Fruit fly (Drosophila melanogaster) whole organism, embryonic: ENCODE measurements around the gene RpL24.

ENCODE experiments used
- Ada2b ChIP-seq: fragments of 200-800 bp; sonication (Bioruptor generic); IDR thresholded peaks from 2 replicates; pipeline ENCODE4 v1.3.6; 2022; ENCODE audit warnings: missing biosample characterization, missing genetic modification characterization
- Awh ChIP-seq: fragments of 200-800 bp; sonication (Bioruptor generic); IDR thresholded peaks from 2 replicates; pipeline ENCODE4, ENCODE4 v1.3.6; 2022; ENCODE audit warnings: missing biosample characterization, missing genetic modification characterization
- Bgb ChIP-seq: fragments of 200-800 bp; sonication (Bioruptor generic); IDR thresholded peaks from 2 replicates; pipeline ENCODE4 v1.3.6; 2022; ENCODE audit warnings: missing biosample characterization, missing genetic modification characterization; ENCODE audit not compliant: partially characterized antibody
- CG10147 ChIP-seq: fragments of 200-800 bp; sonication (Bioruptor generic); optimal IDR thresholded peaks from 2 replicates; lab custom pipeline; 2019; ENCODE audit warnings: missing biosample characterization, mild to moderate bottlenecking, missing genetic modification characterization, moderate library complexity
- CG11456 ChIP-seq: fragments of 200-800 bp; sonication (Bioruptor generic); IDR thresholded peaks from 3 replicates; pipeline ENCODE4 v1.3.6; 2022; ENCODE audit warnings: missing biosample characterization, missing genetic modification characterization
- CG11695 ChIP-seq: fragments of 200-800 bp; sonication (Bioruptor generic); IDR thresholded peaks from 3 replicates; pipeline ENCODE4 v1.3.6; 2022; ENCODE audit warnings: missing biosample characterization, missing genetic modification characterization
- CG14710 ChIP-seq: fragments of 200-800 bp; sonication (Bioruptor generic); optimal IDR thresholded peaks from 3 replicates; lab custom pipeline; 2019; ENCODE audit warnings: missing biosample characterization, mild to moderate bottlenecking, missing genetic modification characterization, moderate library complexity
- CG14965 ChIP-seq: fragments of 200-800 bp; sonication (Bioruptor generic); optimal IDR thresholded peaks from 2 replicates; lab custom pipeline; 2016; ENCODE audit warnings: missing biosample characterization, missing genetic modification characterization, borderline replicate concordance
- CG1602 ChIP-seq: fragments of 200-800 bp; sonication (Bioruptor generic); optimal IDR thresholded peaks from 3 replicates; lab custom pipeline; 2016; ENCODE audit warnings: missing biosample characterization, missing genetic modification characterization
- CG17186 ChIP-seq: fragments of 200-800 bp; sonication (Bioruptor generic); optimal IDR thresholded peaks from 3 replicates; lab custom pipeline; 2017; ENCODE audit warnings: missing biosample characterization, missing genetic modification reagents, missing genetic modification characterization
- CG17361 ChIP-seq: fragments of 200-800 bp; sonication (Bioruptor generic); IDR thresholded peaks from 3 replicates; pipeline ENCODE4 v1.3.6; 2022; ENCODE audit warnings: missing biosample characterization, missing genetic modification characterization
- CG18599 ChIP-seq: fragments of 200-800 bp; sonication (Bioruptor generic); optimal IDR thresholded peaks from 3 replicates; lab custom pipeline; 2017; ENCODE audit warnings: missing biosample characterization, missing genetic modification characterization, mild to moderate bottlenecking, moderate library complexity, missing genetic modification reagents
- CG32767 ChIP-seq: fragments of 200-800 bp; sonication (Bioruptor generic); IDR thresholded peaks from 2 replicates; pipeline ENCODE4 v1.3.6; 2022; ENCODE audit warnings: missing biosample characterization, missing genetic modification characterization
- CG3407 ChIP-seq: fragments of 200-800 bp; sonication (Bioruptor generic); optimal IDR thresholded peaks from 2 replicates; lab custom pipeline; 2018; ENCODE audit warnings: missing biosample characterization, mild to moderate bottlenecking, missing genetic modification characterization
- CG34376 ChIP-seq: fragments of 200-800 bp; sonication (Bioruptor generic); optimal IDR thresholded peaks from 2 replicates; lab custom pipeline; 2018; ENCODE audit warnings: missing biosample characterization, mild to moderate bottlenecking, missing genetic modification characterization
- CG6272 ChIP-seq: fragments of 200-800 bp; sonication (Bioruptor generic); IDR thresholded peaks from 2 replicates; pipeline ENCODE4 v1.3.6; 2022; ENCODE audit warnings: missing biosample characterization, missing genetic modification characterization
- CG7839 ChIP-seq: fragments of 200-800 bp; sonication (Bioruptor generic); optimal IDR thresholded peaks from 3 replicates; lab custom pipeline; 2018; ENCODE audit warnings: missing biosample characterization, mild to moderate bottlenecking, missing genetic modification characterization, moderate library complexity
- CG8359 ChIP-seq: fragments of 200-800 bp; sonication (Bioruptor generic); optimal IDR thresholded peaks from 2 replicates; lab custom pipeline; 2017; ENCODE audit warnings: missing biosample characterization, mild to moderate bottlenecking, missing genetic modification characterization, borderline replicate concordance
- CG8765 ChIP-seq: fragments of 200-800 bp; sonication (Bioruptor generic); IDR thresholded peaks from 2 replicates; pipeline ENCODE4 v1.3.6; 2022; ENCODE audit warnings: missing biosample characterization, missing genetic modification characterization
- CG9727 ChIP-seq: fragments of 200-800 bp; sonication (Bioruptor generic); optimal IDR thresholded peaks from 3 replicates; lab custom pipeline; 2017; ENCODE audit warnings: missing biosample characterization, mild to moderate bottlenecking, missing genetic modification characterization
- CG9932 ChIP-seq: fragments of 200-800 bp; sonication (Bioruptor generic); IDR thresholded peaks from 2 replicates; pipeline ENCODE4 v1.3.6; 2022; ENCODE audit warnings: missing biosample characterization, missing genetic modification characterization
- E2f1 ChIP-seq: fragments of 200-800 bp; sonication (Bioruptor generic); IDR thresholded peaks from 2 replicates; pipeline ENCODE4 v1.3.6; 2022; ENCODE audit warnings: missing biosample characterization, missing genetic modification characterization
- ERR ChIP-seq: fragments of 200-800 bp; sonication (Bioruptor generic); optimal IDR thresholded peaks from 2 replicates; lab custom pipeline; 2016; ENCODE audit warnings: missing biosample characterization, missing genetic modification characterization
- HLHmδ ChIP-seq: fragments of 200-800 bp; sonication (Bioruptor generic); optimal IDR thresholded peaks from 2 replicates; lab custom pipeline; 2018; ENCODE audit warnings: missing biosample characterization, mild to moderate bottlenecking, missing genetic modification characterization, moderate library complexity
- Hey ChIP-seq: fragments of 200-800 bp; sonication (Bioruptor generic); optimal IDR thresholded peaks from 3 replicates; lab custom pipeline; 2018; ENCODE audit warnings: missing biosample characterization, mild to moderate bottlenecking, missing genetic modification characterization
- NFAT ChIP-seq: fragments of 200-800 bp; sonication (Bioruptor generic); IDR thresholded peaks from 2 replicates; pipeline ENCODE4 v1.3.6; 2022; ENCODE audit warnings: missing biosample characterization, missing genetic modification characterization
- Rfx ChIP-seq: fragments of 200-800 bp; sonication (Bioruptor generic); IDR thresholded peaks from 2 replicates; pipeline ENCODE4 v1.3.6; 2022; ENCODE audit warnings: missing biosample characterization, missing genetic modification characterization
- Rx ChIP-seq: fragments of 200-800 bp; sonication (Bioruptor generic); IDR thresholded peaks from 2 replicates; pipeline ENCODE4 v1.3.6; 2022; ENCODE audit warnings: missing biosample characterization, missing genetic modification characterization
- Sox100B ChIP-seq: fragments of 200-800 bp; sonication (Bioruptor generic); optimal IDR thresholded peaks from 3 replicates; lab custom pipeline; 2018; ENCODE audit warnings: missing biosample characterization, mild to moderate bottlenecking, missing genetic modification characterization
- ash1 ChIP-seq: fragments of 200-800 bp; sonication (Bioruptor generic); optimal IDR thresholded peaks from 2 replicates; lab custom pipeline; 2018; ENCODE audit warnings: missing biosample characterization, mild to moderate bottlenecking, missing genetic modification characterization
- cad ChIP-seq: fragments of >200 bp; optimal IDR thresholded peaks from 2 replicates; lab custom pipeline; 2017; ENCODE audit warnings: missing biosample characterization, missing genetic modification characterization
- ci ChIP-seq: fragments of 200-800 bp; sonication (Bioruptor generic); IDR thresholded peaks from 3 replicates; pipeline ENCODE4 v1.3.6; 2022; ENCODE audit warnings: missing biosample characterization, missing genetic modification characterization
- cwo ChIP-seq: fragments of 200-800 bp; sonication (Bioruptor generic); optimal IDR thresholded peaks from 3 replicates; lab custom pipeline; 2017; ENCODE audit warnings: missing biosample characterization, missing genetic modification characterization, mild to moderate bottlenecking, moderate library complexity, missing genetic modification reagents
- dati ChIP-seq: fragments of 200-800 bp; sonication (Bioruptor generic); IDR thresholded peaks from 2 replicates; pipeline ENCODE4 v1.3.6; 2022; ENCODE audit warnings: missing biosample characterization, missing genetic modification characterization
- gcm ChIP-seq: fragments of 200-800 bp; sonication (Bioruptor generic); optimal IDR thresholded peaks from 2 replicates; lab custom pipeline; 2019; ENCODE audit warnings: missing biosample characterization, mild to moderate bottlenecking, missing genetic modification characterization, moderate library complexity
- gsb ChIP-seq: fragments of 200-800 bp; sonication (Bioruptor generic); IDR thresholded peaks from 2 replicates; pipeline ENCODE4 v1.3.6; 2022; ENCODE audit warnings: missing biosample characterization, missing genetic modification characterization
- h ChIP-seq: fragments of >200 bp; optimal IDR thresholded peaks from 2 replicates; lab custom pipeline; 2017
- hbn ChIP-seq: fragments of 200-800 bp; sonication (Bioruptor generic); IDR thresholded peaks from 2 replicates; pipeline ENCODE4 v1.3.6; 2022; ENCODE audit warnings: missing biosample characterization, missing genetic modification characterization; ENCODE audit not compliant: partially characterized antibody
- hkb ChIP-seq, 2 experiments: fragments of 200-800 bp in 1 of 2; fragments of >200 bp in 1 of 2; sonication (Bioruptor generic) in 1 of 2; IDR thresholded peaks in 1 of 2; optimal IDR thresholded peaks in 1 of 2; 2 replicates each; pipeline versions ENCODE4 v1.3.6 to Lab custom; 2017 to 2022; ENCODE audit warnings: missing biosample characterization in 1 of 2, missing genetic modification characterization in 1 of 2
- hth ChIP-seq: fragments of >200 bp; optimal IDR thresholded peaks from 2 replicates; lab custom pipeline; 2017; ENCODE audit warnings: inconsistent platforms
- insv ChIP-seq, 2 experiments: fragments of 200-800 bp; sonication (Bioruptor generic); optimal IDR thresholded peaks; 3 replicates each; lab custom pipeline; 2016 to 2018; ENCODE audit warnings: missing biosample characterization in 2 of 2, missing genetic modification characterization in 2 of 2
- klu ChIP-seq: fragments of 200-800 bp; sonication (Bioruptor generic); IDR thresholded peaks from 2 replicates; pipeline ENCODE4 v1.3.6; 2022; ENCODE audit warnings: missing biosample characterization, missing genetic modification characterization
- knrl ChIP-seq: fragments of 200-800 bp; sonication (Bioruptor generic); IDR thresholded peaks from 3 replicates; pipeline ENCODE4 v1.3.6; 2022; ENCODE audit warnings: missing biosample characterization, missing genetic modification characterization; ENCODE audit not compliant: partially characterized antibody
- p53 ChIP-seq: fragments of 200-800 bp; sonication (Bioruptor generic); optimal IDR thresholded peaks from 2 replicates; lab custom pipeline; 2016; ENCODE audit warnings: missing biosample characterization, missing genetic modification characterization
- pb ChIP-seq: fragments of 200-800 bp; sonication (Bioruptor generic); optimal IDR thresholded peaks from 3 replicates; lab custom pipeline; 2016; ENCODE audit warnings: missing biosample characterization, missing genetic modification characterization
- pzg ChIP-seq: fragments of 200-800 bp; sonication (Bioruptor generic); optimal IDR thresholded peaks from 3 replicates; lab custom pipeline; 2018; ENCODE audit warnings: missing biosample characterization, mild to moderate bottlenecking, missing genetic modification characterization, moderate library complexity
- ro ChIP-seq: fragments of 200-800 bp; sonication (Bioruptor generic); IDR thresholded peaks from 2 replicates; pipeline ENCODE4 v1.3.6; 2022; ENCODE audit warnings: missing biosample characterization, missing genetic modification characterization
- tna ChIP-seq: fragments of 200-800 bp; sonication (Bioruptor generic); IDR thresholded peaks from 2 replicates; pipeline ENCODE4 v1.3.6; 2022; ENCODE audit warnings: missing biosample characterization, missing genetic modification characterization; ENCODE audit not compliant: partially characterized antibody
- vnd ChIP-seq: fragments of 200-800 bp; sonication (Bioruptor generic); IDR thresholded peaks from 3 replicates; pipeline ENCODE4 v1.3.6; 2022; ENCODE audit warnings: missing biosample characterization, missing genetic modification characterization; ENCODE audit not compliant: partially characterized antibody

RpL24 gene

DNA sequence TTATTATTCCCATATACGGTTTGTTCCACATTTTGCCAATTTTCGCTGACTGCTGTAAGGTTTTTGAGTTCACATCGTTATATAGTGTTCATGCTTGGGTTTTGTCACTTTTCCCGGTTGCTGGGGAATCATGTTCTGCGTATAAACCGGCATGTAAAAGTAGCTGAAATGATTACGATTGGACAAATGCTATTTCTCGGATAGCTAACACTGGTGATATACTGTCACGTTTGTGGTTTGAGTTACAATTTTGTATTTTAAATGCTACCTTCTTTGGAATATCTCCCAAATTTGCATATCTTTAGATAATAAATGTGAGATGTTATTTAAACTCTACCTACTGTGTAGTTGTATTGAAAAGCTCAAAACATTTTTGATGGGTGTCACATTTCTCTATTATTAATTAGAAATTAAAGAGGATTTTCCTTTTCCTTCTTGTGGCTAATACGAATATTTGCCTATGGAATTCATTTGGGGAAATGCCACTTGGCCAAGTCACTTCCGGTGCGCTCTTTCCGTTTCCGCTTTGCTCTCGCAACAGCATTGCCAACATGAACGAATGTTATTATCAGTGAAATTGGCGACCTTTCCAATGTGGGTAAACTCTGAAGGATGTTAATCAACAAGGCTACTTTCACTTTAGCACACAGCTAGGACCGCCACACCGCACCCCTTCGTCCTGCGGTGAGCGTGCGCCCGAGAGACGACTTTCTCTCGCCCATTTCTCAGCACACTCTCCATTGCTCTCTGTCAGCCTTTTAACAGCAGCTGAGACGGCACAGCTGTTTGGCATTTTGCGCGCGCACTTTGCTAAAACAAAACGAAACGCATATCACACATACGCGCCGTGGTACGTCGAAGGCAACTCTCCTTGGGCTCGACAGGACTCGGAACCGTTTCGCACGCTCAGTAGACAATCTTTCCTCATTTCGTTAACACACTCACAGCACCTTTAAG, 19.9 kb upstream of the RpL24 start, which contains the start of the genes CG16956, CG42784 and CG43850 (continued):
- no peak for TF ChIP-seq CG14965
- TF ChIP-seq ro: no peak
- no peak for TF ChIP-seq CG1602
- TF ChIP-seq gsb: no peak
- no peak for TF ChIP-seq tna (GFP tag; lab: Robert Waterston, UW)
- TF ChIP-seq hbn (GFP tag; lab: Robert Waterston, UW): no peak
- TF ChIP-seq Rfx: peak; percentile 69
- TF ChIP-seq insv (GFP tag; optimal IDR thresholded peaks at IDR 0.05; lab: Kevin White, UChicago): peak in 1 of 2 experiments; percentile 49
- TF ChIP-seq Bgb: no peak
- no peak for TF ChIP-seq h (lab: Kevin White, UChicago)
- TF ChIP-seq vnd (GFP tag; lab: Robert Waterston, UW): no peak
- TF ChIP-seq CG18599: peak; percentile 88
- TF ChIP-seq CG9932: no peak
- TF ChIP-seq hth (lab: Kevin White, UChicago): no peak
- TF ChIP-seq CG17186: no peak
- TF ChIP-seq CG9727 (GFP tag; lab: Kevin White, UChicago): peak; percentile 56
- peak; percentile 20; the same call in 1 of the 3 replicates for TF ChIP-seq CG11695 (GFP tag; lab: Robert Waterston, UW)
- peak; percentile 33; the same call in 1 of the 2 replicates for TF ChIP-seq NFAT (GFP tag; lab: Robert Waterston, UW)
- no peak for TF ChIP-seq CG17361
- peak; percentile 56 for TF ChIP-seq CG7839
- no peak for TF ChIP-seq CG8765 (GFP tag; lab: Robert Waterston, UW)
- peak; percentile 24 for TF ChIP-seq ash1 (GFP tag; lab: Kevin White, UChicago)
- TF ChIP-seq knrl (GFP tag; lab: Robert Waterston, UW): no peak
- TF ChIP-seq cwo (GFP tag; lab: Kevin White, UChicago): peak; percentile 56
- TF ChIP-seq Rx (GFP tag; lab: Robert Waterston, UW): no peak
- peak; percentile 85 for TF ChIP-seq ci (GFP tag; lab: Robert Waterston, UW)
- no peak for TF ChIP-seq dati (GFP tag; lab: Robert Waterston, UW)
- TF ChIP-seq CG6272 (GFP tag; lab: Robert Waterston, UW): no peak
- TF ChIP-seq gcm (GFP tag; lab: Kevin White, UChicago): no peak
- no peak for TF ChIP-seq hkb (optimal IDR thresholded peaks at IDR 0.05; lab: Kevin White, UChicago)
- TF ChIP-seq hkb (GFP tag; IDR thresholded peaks at IDR 0.05; lab: Robert Waterston, UW): no peak; the same call in 1 of the 2 replicates
- no peak for TF ChIP-seq CG11456
- no peak for TF ChIP-seq CG3407
- TF ChIP-seq Awh (GFP tag; lab: Robert Waterston, UW): no peak
- TF ChIP-seq Sox100B (GFP tag; lab: Kevin White, UChicago): peak; percentile 54
- no peak for TF ChIP-seq cad (GFP tag; lab: Kevin White, UChicago)
- no peak for TF ChIP-seq klu
- no peak for TF ChIP-seq Ada2b (GFP tag; lab: Robert Waterston, UW)
- no peak for TF ChIP-seq CG14710 (tag; lab: Kevin White, UChicago)
- TF ChIP-seq CG32767: no peak
- TF ChIP-seq pzg (GFP tag; lab: Kevin White, UChicago): peak; percentile 19
- TF ChIP-seq Hey (tag; lab: Kevin White, UChicago): peak; percentile 54
- TF ChIP-seq E2f1 (GFP tag; lab: Robert Waterston, UW): no peak
- peak; percentile 96 for TF ChIP-seq CG34376 (GFP tag; lab: Kevin White, UChicago)
- TF ChIP-seq ERR (GFP tag; lab: Kevin White, UChicago): no peak
- no peak for TF ChIP-seq HLHmδ (GFP tag; lab: Kevin White, UChicago)
- TF ChIP-seq CG10147: peak; percentile 56
- no peak for TF ChIP-seq CG8359 (GFP tag; lab: Kevin White, UChicago)
- no peak for TF ChIP-seq p53 (GFP tag; lab: Kevin White, UChicago)
- TF ChIP-seq pb (GFP tag; lab: Kevin White, UChicago): no peak
